Worm (Caenorhabditis elegans) whole organism, L1 larva: ENCODE data around the gene Y110A2AL.4.

Experiments used
- C04F5.9 ChIP-seq: sonication (generic microtip); optimal IDR thresholded peaks from 2 replicates; lab custom pipeline; 2016; ENCODE audit warnings: missing genetic modification characterization, missing compliant biosample characterization
- C34B4.2 ChIP-seq: sonication (generic microtip); optimal IDR thresholded peaks from 2 replicates; lab custom pipeline; 2017; ENCODE audit warnings: mild to moderate bottlenecking, missing genetic modification characterization, missing compliant biosample characterization
- F16B12.6 ChIP-seq: fragments of 150-350 bp; optimal IDR thresholded peaks from 2 replicates; lab custom pipeline; 2014; ENCODE audit warnings: missing biosample characterization, missing genetic modification characterization
- Y116A8C.19 ChIP-seq: sonication (generic microtip); optimal IDR thresholded peaks from 2 replicates; lab custom pipeline; 2016; ENCODE audit warnings: missing compliant biosample characterization, missing genetic modification characterization, borderline replicate concordance
- aha-1 ChIP-seq: fragments of 150-350 bp; optimal IDR thresholded peaks from 2 replicates; lab custom pipeline; 2014; ENCODE audit warnings: missing biosample characterization, missing genetic modification characterization
- alr-1 ChIP-seq: fragments of 200-800 bp; sonication (Bioruptor generic); optimal IDR thresholded peaks from 2 replicates; lab custom pipeline; 2018; ENCODE audit warnings: borderline replicate concordance, mild to moderate bottlenecking, missing genetic modification characterization, missing compliant biosample characterization
- ceh-8 ChIP-seq: fragments of 200-800 bp; sonication (Bioruptor generic); optimal IDR thresholded peaks from 2 replicates; lab custom pipeline; 2018; ENCODE audit warnings: mild to moderate bottlenecking, missing genetic modification characterization, moderate library complexity, missing compliant biosample characterization
- ceh-82 ChIP-seq, 3 experiments: fragments of 150-350 bp in 1 of 3; sonication (generic microtip) in 2 of 3; optimal IDR thresholded peaks; 2 replicates each; lab custom pipeline; 2014 to 2017; ENCODE audit warnings: missing biosample characterization in 3 of 3, missing genetic modification characterization in 3 of 3
- ceh-88 ChIP-seq: fragments of 200-800 bp; sonication (Bioruptor generic); IDR thresholded peaks from 2 replicates; pipeline ENCODE4 v1.3.6; 2022; ENCODE audit warnings: missing genetic modification characterization, missing compliant biosample characterization
- ces-1 ChIP-seq: fragments of 150-350 bp; optimal IDR thresholded peaks from 2 replicates; lab custom pipeline; 2014; ENCODE audit warnings: missing biosample characterization, missing genetic modification reagents, missing genetic modification characterization
- dsc-1 ChIP-seq: sonication (generic microtip); optimal IDR thresholded peaks from 2 replicates; lab custom pipeline; 2016; ENCODE audit warnings: mild to moderate bottlenecking, missing genetic modification characterization, missing compliant biosample characterization
- efl-1 ChIP-seq, 4 experiments: fragments of 150-350 bp; optimal IDR thresholded peaks in 3 of 4; peaks in 1 of 4; 1 replicate in 1 of 4; 2 replicates in 3 of 4; lab custom pipeline; 2014; ENCODE audit warnings: missing biosample characterization in 2 of 4, missing genetic modification characterization in 2 of 4, missing genetic modification reagents in 2 of 4
- egl-27 ChIP-seq, 2 experiments: fragments of 150-350 bp in 1 of 2; sonication (generic microtip); optimal IDR thresholded peaks; 3 replicates each; lab custom pipeline; 2017 to 2018; ENCODE audit warnings: missing biosample characterization in 2 of 2, missing genetic modification characterization in 2 of 2, missing genetic modification reagents in 2 of 2
- elt-2 ChIP-seq: sonication (generic microtip); optimal IDR thresholded peaks from 2 replicates; lab custom pipeline; 2016; ENCODE audit warnings: missing genetic modification characterization, mild to moderate bottlenecking, inconsistent platforms, missing compliant biosample characterization, missing genetic modification reagents
- elt-3 ChIP-seq, 6 experiments: fragments of 150-350 bp in 1 of 6; sonication (generic microtip); optimal IDR thresholded peaks; 2 replicates each; lab custom pipeline; 2017 to 2018; ENCODE audit warnings: missing biosample characterization in 6 of 6, missing genetic modification characterization in 6 of 6, inconsistent platforms in 1 of 6
- ets-5 ChIP-seq: fragments of 200-800 bp; sonication (Bioruptor generic); IDR thresholded peaks from 2 replicates; pipeline ENCODE4 v1.3.6; 2022; ENCODE audit warnings: missing genetic modification characterization, missing compliant biosample characterization
- fkh-10 ChIP-seq: sonication (generic microtip); optimal IDR thresholded peaks from 2 replicates; lab custom pipeline; 2017; ENCODE audit warnings: missing biosample characterization, missing genetic modification reagents, missing genetic modification characterization
- fkh-4 ChIP-seq: sonication (generic microtip); optimal IDR thresholded peaks from 2 replicates; lab custom pipeline; 2016; ENCODE audit warnings: missing compliant biosample characterization, missing genetic modification characterization, borderline replicate concordance
- fos-1 ChIP-seq: fragments of 150-350 bp; optimal IDR thresholded peaks from 2 replicates; lab custom pipeline; 2014; ENCODE audit warnings: missing biosample characterization, missing genetic modification characterization
- hlh-17 ChIP-seq: fragments of 200-800 bp; sonication (Bioruptor generic); optimal IDR thresholded peaks from 2 replicates; lab custom pipeline; 2018; ENCODE audit warnings: missing genetic modification characterization, mild to moderate bottlenecking, missing compliant biosample characterization, moderate library complexity, borderline replicate concordance
- hpl-2 ChIP-seq: fragments of 150-350 bp; optimal IDR thresholded peaks from 2 replicates; lab custom pipeline; 2014; ENCODE audit warnings: missing biosample characterization, missing genetic modification reagents, missing genetic modification characterization
- irx-1 ChIP-seq: sonication (generic microtip); optimal IDR thresholded peaks from 2 replicates; lab custom pipeline; 2016; ENCODE audit warnings: missing genetic modification characterization, missing compliant biosample characterization
- jun-1 ChIP-seq: fragments of 150-350 bp; optimal IDR thresholded peaks from 2 replicates; lab custom pipeline; 2014; ENCODE audit warnings: missing biosample characterization, missing genetic modification reagents, missing genetic modification characterization
- lin-13 ChIP-seq: fragments of 150-350 bp; optimal IDR thresholded peaks from 2 replicates; lab custom pipeline; 2014; ENCODE audit warnings: missing biosample characterization, missing genetic modification reagents, missing genetic modification characterization
- lin-35 ChIP-seq, 2 experiments: fragments of 150-350 bp; optimal IDR thresholded peaks; 2 replicates each; lab custom pipeline; 2014; ENCODE audit warnings: missing biosample characterization in 2 of 2, missing genetic modification characterization in 2 of 2, missing genetic modification reagents in 2 of 2
- lir-3 ChIP-seq: sonication (generic microtip); optimal IDR thresholded peaks from 2 replicates; lab custom pipeline; 2016; ENCODE audit warnings: mild to moderate bottlenecking, missing genetic modification characterization, moderate library complexity, missing compliant biosample characterization; ENCODE audit not compliant: poor library complexity
- lsy-2 ChIP-seq, 2 experiments: fragments of 150-350 bp; optimal IDR thresholded peaks; 2 replicates each; lab custom pipeline; 2014; ENCODE audit warnings: missing biosample characterization in 2 of 2, missing genetic modification characterization in 2 of 2
- mdl-1 ChIP-seq, 2 experiments: fragments of 150-350 bp; optimal IDR thresholded peaks; 2 replicates each; lab custom pipeline; 2014 to 2017; ENCODE audit warnings: missing biosample characterization in 2 of 2, missing genetic modification characterization in 2 of 2, inconsistent platforms in 1 of 2
- mep-1 ChIP-seq: fragments of 150-350 bp; optimal IDR thresholded peaks from 2 replicates; lab custom pipeline; 2014; ENCODE audit warnings: missing biosample characterization, missing genetic modification characterization
- nhr-12 ChIP-seq: sonication (generic microtip); optimal IDR thresholded peaks from 2 replicates; lab custom pipeline; 2017; ENCODE audit warnings: missing biosample characterization, missing genetic modification characterization
- nhr-28 ChIP-seq: fragments of 150-350 bp; optimal IDR thresholded peaks from 2 replicates; lab custom pipeline; 2014; ENCODE audit warnings: missing biosample characterization, missing genetic modification characterization
- nhr-76 ChIP-seq: sonication (generic microtip); optimal IDR thresholded peaks from 2 replicates; lab custom pipeline; 2017; ENCODE audit warnings: missing biosample characterization, missing genetic modification characterization
- nhr-85 ChIP-seq: sonication (generic microtip); peaks from one replicate; lab custom pipeline; 2016; ENCODE audit warnings: missing genetic modification characterization, inconsistent platforms, missing compliant biosample characterization
- nhr-90 ChIP-seq: sonication (generic microtip); optimal IDR thresholded peaks from 2 replicates; lab custom pipeline; 2016; ENCODE audit warnings: mild to moderate bottlenecking, missing genetic modification characterization, missing compliant biosample characterization; ENCODE audit not compliant: poor library complexity
- pag-3 ChIP-seq: sonication (generic microtip); optimal IDR thresholded peaks from 2 replicates; lab custom pipeline; 2017; ENCODE audit warnings: missing genetic modification characterization, mild to moderate bottlenecking, missing compliant biosample characterization, antibody characterized with exemption, borderline replicate concordance; ENCODE audit not compliant: insufficient read depth
- pax-3 ChIP-seq: fragments of 200-800 bp; sonication (Bioruptor generic); optimal IDR thresholded peaks from 2 replicates; lab custom pipeline; 2018; ENCODE audit warnings: mild to moderate bottlenecking, missing genetic modification characterization, moderate library complexity, missing compliant biosample characterization
- pqm-1 ChIP-seq: sonication (generic microtip); optimal IDR thresholded peaks from 3 replicates; lab custom pipeline; 2017; ENCODE audit warnings: missing biosample characterization, missing genetic modification characterization
- skn-1 ChIP-seq: fragments of 150-350 bp; optimal IDR thresholded peaks from 2 replicates; lab custom pipeline; 2014; ENCODE audit warnings: missing biosample characterization, missing genetic modification characterization
- snu-23 ChIP-seq: sonication (generic microtip); optimal IDR thresholded peaks from 2 replicates; lab custom pipeline; 2016; ENCODE audit warnings: missing genetic modification characterization, missing compliant biosample characterization
- sptf-1 ChIP-seq: fragments of 150-350 bp; optimal IDR thresholded peaks from 2 replicates; lab custom pipeline; 2014; ENCODE audit warnings: missing biosample characterization, missing genetic modification characterization
- sup-37 ChIP-seq: fragments of 200-800 bp; sonication (Bioruptor generic); optimal IDR thresholded peaks from 2 replicates; lab custom pipeline; 2018; ENCODE audit warnings: mild to moderate bottlenecking, missing genetic modification characterization, missing compliant biosample characterization
- tbx-2 ChIP-seq: sonication (generic microtip); optimal IDR thresholded peaks from 2 replicates; lab custom pipeline; 2016; ENCODE audit warnings: missing genetic modification characterization, missing compliant biosample characterization
- unc-130 ChIP-seq: fragments of 150-350 bp; optimal IDR thresholded peaks from 2 replicates; lab custom pipeline; 2017; ENCODE audit warnings: missing biosample characterization, missing genetic modification characterization, inconsistent platforms
- unc-30 ChIP-seq: sonication (generic microtip); optimal IDR thresholded peaks from 2 replicates; lab custom pipeline; 2017; ENCODE audit warnings: missing biosample characterization, missing genetic modification characterization
- unc-62 ChIP-seq: fragments of 150-350 bp; optimal IDR thresholded peaks from 2 replicates; lab custom pipeline; 2014; ENCODE audit warnings: missing biosample characterization, missing genetic modification reagents, missing genetic modification characterization
- unc-86 ChIP-seq: sonication (generic microtip); optimal IDR thresholded peaks from 2 replicates; lab custom pipeline; 2016; ENCODE audit warnings: missing genetic modification characterization, missing compliant biosample characterization
- unc-98 ChIP-seq: fragments of 200-800 bp; sonication (Bioruptor generic); IDR thresholded peaks from 2 replicates; pipeline ENCODE4 v1.3.6; 2022; ENCODE audit warnings: missing genetic modification characterization, missing compliant biosample characterization
- vab-15 ChIP-seq: sonication (generic microtip); optimal IDR thresholded peaks from 2 replicates; lab custom pipeline; 2017; ENCODE audit warnings: missing genotype, mild to moderate bottlenecking, missing genetic modification characterization, missing compliant biosample characterization
- zag-1 ChIP-seq: fragments of 150-350 bp; optimal IDR thresholded peaks from 2 replicates; lab custom pipeline; 2014; ENCODE audit warnings: missing biosample characterization, missing genetic modification characterization
- ztf-4 ChIP-seq: fragments of 150-350 bp; optimal IDR thresholded peaks from 2 replicates; lab custom pipeline; 2014; ENCODE audit warnings: missing biosample characterization, missing genetic modification characterization

Y110A2AL.4 gene

DNA sequence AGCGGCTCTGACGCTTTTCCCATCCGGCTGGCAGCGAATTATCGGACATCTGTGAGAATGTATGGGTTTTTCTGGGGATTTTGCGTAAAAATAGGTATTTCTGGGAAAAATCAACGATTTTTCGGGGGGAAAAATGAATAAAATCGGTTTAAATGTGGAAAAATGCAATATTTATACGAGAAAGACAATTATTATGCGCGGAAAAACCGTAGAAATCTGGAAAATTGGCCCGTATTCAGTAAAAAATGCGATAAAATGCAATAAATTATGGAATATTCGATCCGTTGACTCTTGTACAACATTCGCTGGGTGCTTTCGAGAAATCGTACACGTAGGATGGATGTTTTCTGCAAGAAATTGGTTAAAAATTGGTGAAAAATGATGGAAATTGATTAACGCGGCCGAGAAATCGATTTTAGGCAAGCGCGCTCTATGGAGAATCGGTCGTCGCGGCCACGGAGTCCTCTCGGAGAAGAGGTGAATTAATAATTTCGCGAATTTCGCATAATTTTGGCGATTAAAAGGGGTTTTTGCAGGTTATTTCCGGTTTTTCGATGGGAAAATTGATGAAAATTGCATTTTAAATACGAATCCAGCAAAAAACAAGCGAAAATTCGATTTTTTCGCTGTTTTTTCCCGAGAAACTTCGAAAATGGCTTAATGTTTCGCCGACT, 50.0 kb downstream of the Y110A2AL.4 start, which contains the start of gene pinn-1 (continued):
- peak; percentile 90 to 91 for TF ChIP-seq lsy-2 (tag; optimal IDR thresholded peaks at IDR 0.05; lab: Kevin White, UChicago)
- TF ChIP-seq C34B4.2 (tag; lab: Kevin White, UChicago) = peak; percentile 74
- TF ChIP-seq jun-1 (tag; lab: Kevin White, UChicago) = peak; percentile 77
- peak; percentile 49 for TF ChIP-seq pqm-1 (tag; lab: Kevin White, UChicago)
- peak; percentile 97 for TF ChIP-seq C04F5.9 (tag; lab: Kevin White, UChicago)
- TF ChIP-seq sup-37 (GFP tag; lab: Kevin White, UChicago) = peak; percentile 83
- TF ChIP-seq ceh-88 (GFP tag; lab: Robert Waterston, UW) = peak; percentile 79
- peak; percentile 97 for TF ChIP-seq nhr-85 (tag; lab: Kevin White, UChicago)
- TF ChIP-seq Y116A8C.19 (tag; lab: Kevin White, UChicago) = peak; percentile 88
- TF ChIP-seq snu-23 = peak; percentile 94
- TF ChIP-seq F16B12.6 = peak; percentile 61
- peak; percentile 50 for TF ChIP-seq fos-1 (tag; lab: Kevin White, UChicago)
- TF ChIP-seq unc-30 = no peak
- TF ChIP-seq egl-27 (tag; optimal IDR thresholded peaks at IDR 0.05; lab: Kevin White, UChicago) = no peak
- TF ChIP-seq ces-1 = no peak
- TF ChIP-seq mdl-1 (tag; optimal IDR thresholded peaks at IDR 0.05; lab: Kevin White, UChicago) = peak in 1 of 2 experiments; percentile 79
- peak; percentile 81 for TF ChIP-seq mep-1
- TF ChIP-seq nhr-76 (tag; lab: Kevin White, UChicago) = no peak
- peak; percentile 97 for TF ChIP-seq dsc-1 (tag; lab: Kevin White, UChicago)
- no peak for TF ChIP-seq unc-62 (GFP tag; lab: Kevin White, UChicago)
- TF ChIP-seq elt-3 (tag; optimal IDR thresholded peaks at IDR 0.05; lab: Kevin White, UChicago) = peak in 2 of 6 experiments; percentile 74 to 76
- peak; percentile 94 for TF ChIP-seq unc-130 (tag; lab: Kevin White, UChicago)
- TF ChIP-seq lin-35 (GFP tag; optimal IDR thresholded peaks at IDR 0.05; lab: Kevin White, UChicago) = peak; percentile 85 to 87
- TF ChIP-seq elt-2 (tag; lab: Kevin White, UChicago) = peak; percentile 86
- TF ChIP-seq fkh-4 (tag; lab: Kevin White, UChicago) = peak; percentile 99
- TF ChIP-seq lir-3 (tag; lab: Kevin White, UChicago) = peak; percentile 97
- peak; percentile 85 for TF ChIP-seq ceh-8 (GFP tag; lab: Kevin White, UChicago)
- peak; percentile 97 for TF ChIP-seq pax-3
- TF ChIP-seq hpl-2 (GFP tag; lab: Kevin White, UChicago) = peak; percentile 56
- TF ChIP-seq alr-1 (tag; lab: Kevin White, UChicago) = no peak
- TF ChIP-seq ztf-4 (tag; lab: Kevin White, UChicago) = peak; percentile 56
- TF ChIP-seq unc-86 (tag; lab: Kevin White, UChicago) = peak; percentile 89
- TF ChIP-seq nhr-28 (tag; lab: Kevin White, UChicago) = no peak
- TF ChIP-seq pag-3 (tag; lab: Kevin White, UChicago) = no peak
- TF ChIP-seq sptf-1 (tag; lab: Kevin White, UChicago) = no peak
- TF ChIP-seq ceh-82 (tag; optimal IDR thresholded peaks at IDR 0.05; lab: Kevin White, UChicago) = peak; percentile 95 to 98 (median 95)
- TF ChIP-seq hlh-17 (GFP tag; lab: Kevin White, UChicago) = peak; percentile 96
- TF ChIP-seq zag-1 (tag; lab: Kevin White, UChicago) = no peak
- peak; percentile 98 for TF ChIP-seq irx-1 (tag; lab: Kevin White, UChicago)
- peak; percentile 84 for TF ChIP-seq skn-1 (tag; lab: Kevin White, UChicago)
- peak; percentile 94 for TF ChIP-seq unc-98
- peak; percentile 98 for TF ChIP-seq nhr-90 (tag; lab: Kevin White, UChicago)
- TF ChIP-seq tbx-2 (tag; lab: Kevin White, UChicago) = peak; percentile 95
- no peak for TF ChIP-seq aha-1 (tag; lab: Kevin White, UChicago)
- no peak for TF ChIP-seq ets-5 (GFP tag; lab: Robert Waterston, UW)
- TF ChIP-seq lin-13 (GFP tag; lab: Kevin White, UChicago) = peak; percentile 91
- TF ChIP-seq efl-1 (optimal IDR thresholded peaks at IDR 0.05; lab: Kevin White, UChicago) = peak; percentile 87 to 89
- TF ChIP-seq efl-1 (GFP tag; optimal IDR thresholded peaks at IDR 0.05 in 1 of 2; lab: Kevin White, UChicago) = peak; percentile 83 to 98
- peak; percentile 75 for TF ChIP-seq fkh-10 (GFP tag; lab: Kevin White, UChicago)
- TF ChIP-seq vab-15 (tag; lab: Kevin White, UChicago) = peak; percentile 97
- TF ChIP-seq nhr-12 (tag; lab: Kevin White, UChicago) = no peak
